Worm (Caenorhabditis elegans) whole organism, early embryonic: ENCODE results near the gene F56A8.3.

Source experiments
- B0310.2 ChIP-seq: sonication (generic microtip); optimal IDR thresholded peaks from 2 replicates; lab custom pipeline; 2016; ENCODE audit warnings: mild to moderate bottlenecking, missing genetic modification characterization, missing compliant biosample characterization
- F13C5.2 ChIP-seq: sonication (generic microtip); optimal IDR thresholded peaks from 2 replicates; lab custom pipeline; 2017; ENCODE audit warnings: mild to moderate bottlenecking, missing genetic modification characterization, inconsistent platforms, missing compliant biosample characterization
- aly-1 ChIP-seq: sonication (generic microtip); optimal IDR thresholded peaks from 2 replicates; lab custom pipeline; 2016; ENCODE audit warnings: missing genetic modification characterization, missing compliant biosample characterization
- ama-1 ChIP-seq: fragments of 150-350 bp; optimal IDR thresholded peaks from 2 replicates; lab custom pipeline; 2014
- ceh-13 ChIP-seq: fragments of 200-800 bp; sonication (Bioruptor generic); optimal IDR thresholded peaks from 2 replicates; lab custom pipeline; 2018; ENCODE audit warnings: mild to moderate bottlenecking, missing genetic modification characterization, missing compliant biosample characterization
- ceh-36 ChIP-seq: sonication (generic microtip); optimal IDR thresholded peaks from 2 replicates; lab custom pipeline; 2016; ENCODE audit warnings: missing genetic modification characterization, inconsistent platforms, missing compliant biosample characterization
- ets-7 ChIP-seq: sonication (generic microtip); optimal IDR thresholded peaks from 2 replicates; lab custom pipeline; 2016; ENCODE audit warnings: missing genotype, missing genetic modification characterization, missing compliant biosample characterization
- flt-1 ChIP-seq: fragments of 200-800 bp; sonication (Bioruptor generic); IDR thresholded peaks from 2 replicates; pipeline ENCODE4 v1.3.6; 2022; ENCODE audit warnings: missing genetic modification characterization, missing compliant biosample characterization
- hmbx-1 ChIP-seq: sonication (generic microtip); optimal IDR thresholded peaks from 2 replicates; lab custom pipeline; 2016; ENCODE audit warnings: mild to moderate bottlenecking, missing genetic modification characterization, missing compliant biosample characterization
- hmg-4 ChIP-seq: fragments of 200-800 bp; sonication (Bioruptor generic); optimal IDR thresholded peaks from 2 replicates; lab custom pipeline; 2018; ENCODE audit warnings: mild to moderate bottlenecking, missing genetic modification characterization, missing compliant biosample characterization
- hnd-1 ChIP-seq: sonication (generic microtip); optimal IDR thresholded peaks from 2 replicates; lab custom pipeline; 2016; ENCODE audit warnings: missing genetic modification characterization, missing compliant biosample characterization
- pes-1 ChIP-seq: fragments of 200-800 bp; sonication (Bioruptor generic); IDR thresholded peaks from 2 replicates; pipeline ENCODE4 v1.3.6; 2022; ENCODE audit warnings: missing genetic modification reagents, missing genetic modification characterization, missing compliant biosample characterization
- scrt-1 ChIP-seq: fragments of 200-800 bp; sonication (Bioruptor generic); IDR thresholded peaks from 2 replicates; pipeline ENCODE4 v1.3.6; 2022; ENCODE audit warnings: missing genetic modification characterization, missing compliant biosample characterization
- sea-1 ChIP-seq: fragments of 200-800 bp; sonication (Bioruptor generic); conservative IDR thresholded peaks from 2 replicates; pipeline ENCODE4 v1.3.6; 2022; ENCODE audit warnings: missing genetic modification characterization, missing compliant biosample characterization
- tbx-11 ChIP-seq: fragments of 200-800 bp; sonication (Bioruptor generic); IDR thresholded peaks from 2 replicates; pipeline ENCODE4 v1.3.6; 2022; ENCODE audit warnings: missing genetic modification characterization, missing compliant biosample characterization
- tbx-37 ChIP-seq: fragments of 200-800 bp; sonication (Bioruptor generic); conservative IDR thresholded peaks from 2 replicates; pipeline ENCODE4 v1.3.6; 2022; ENCODE audit warnings: missing genetic modification reagents, missing genetic modification characterization, missing compliant biosample characterization
- tra-4 ChIP-seq: sonication (generic microtip); optimal IDR thresholded peaks from 2 replicates; lab custom pipeline; 2017; ENCODE audit warnings: missing genetic modification characterization, missing compliant biosample characterization

Gene F56A8.3

DNA sequence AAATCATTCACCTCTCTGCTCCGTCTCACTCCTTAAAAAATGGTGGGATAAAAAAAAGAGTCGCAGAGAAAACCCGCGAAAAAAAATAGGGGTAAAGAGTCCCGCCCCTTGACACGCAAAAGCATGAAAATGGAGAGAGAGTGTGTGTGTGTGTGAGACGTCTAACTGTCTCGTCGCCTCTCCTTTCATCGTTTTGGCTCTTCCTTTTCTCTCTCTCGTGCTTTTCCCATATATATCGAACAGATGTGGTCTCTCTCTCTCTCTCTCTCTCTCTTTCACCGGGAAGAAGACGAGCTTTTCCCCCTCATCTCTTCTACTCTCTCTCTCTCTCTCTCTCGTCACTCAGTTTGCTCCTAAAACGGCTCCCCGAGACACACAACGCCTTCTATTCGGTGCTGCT is 19.1 kb downstream of the F56A8.3 start:
- TF ChIP-seq hmg-4 (GFP tag; lab: Kevin White, UChicago) (peak; percentile 42), tra-4 (tag; lab: Kevin White, UChicago) (no peak)

DNA sequence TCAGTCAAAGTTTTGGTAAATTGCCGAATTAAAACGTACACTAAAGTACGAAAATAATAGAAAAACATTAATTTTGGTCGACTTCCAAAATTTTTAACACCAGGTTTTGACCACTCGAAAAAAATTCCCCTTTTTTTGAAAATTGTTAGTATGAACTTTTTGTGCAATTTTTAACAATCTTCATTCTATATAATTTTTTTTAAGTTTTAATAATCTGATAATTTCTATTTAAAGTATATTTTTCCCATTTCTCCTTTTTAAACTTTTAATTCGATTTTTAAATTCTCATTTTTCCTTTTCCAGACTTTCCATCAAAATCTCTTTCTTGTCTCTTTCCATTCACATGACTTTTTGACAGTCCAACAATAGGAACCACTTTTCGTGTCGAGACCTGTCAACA is 20.3 kb downstream of the F56A8.3 start, which contains the start of gene unc-64:
Gene unc-64, plus strand, starts transcription at position 301 of the 400 bp plus-strand sequence.
- TF ChIP-seq B0310.2 (tag; lab: Kevin White, UChicago) (no peak), ceh-36 (tag; lab: Kevin White, UChicago) (no peak)

DNA sequence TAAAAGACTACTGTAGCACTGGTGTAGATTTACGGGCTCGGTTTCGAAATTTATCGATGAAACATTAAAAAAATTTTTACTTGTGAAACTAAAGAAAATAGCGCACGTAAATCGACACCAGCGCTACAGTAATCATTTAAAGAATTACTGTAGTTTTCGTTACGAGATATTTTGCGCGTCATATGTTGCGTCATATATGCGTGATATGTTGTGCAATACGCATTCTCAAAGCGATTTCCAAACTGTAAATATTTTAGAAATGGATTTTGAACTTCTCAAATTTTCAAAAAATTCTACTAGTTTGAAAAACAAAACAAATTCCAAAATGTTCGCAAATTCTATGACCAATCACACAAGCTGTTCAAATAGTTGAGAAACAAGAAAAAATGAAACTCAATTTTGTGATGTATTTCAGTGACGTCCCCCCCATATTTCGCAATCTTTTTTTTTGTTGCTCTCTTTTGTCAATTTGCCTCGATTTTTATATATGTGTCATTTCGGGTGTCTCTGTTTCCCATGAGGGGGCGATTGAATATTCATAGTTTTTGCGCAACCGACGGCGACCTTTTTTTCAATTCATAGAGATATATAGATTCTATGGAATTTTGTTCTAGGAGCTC is 21.3 kb downstream of the F56A8.3 start:
- TF ChIP-seq ets-7 (tag; lab: Kevin White, UChicago), result no peak
- no peak for TF ChIP-seq tbx-11 (GFP tag; lab: Robert Waterston, UW)
- TF ChIP-seq ceh-36 (tag; lab: Kevin White, UChicago), result no peak
- TF ChIP-seq scrt-1 (GFP tag; lab: Robert Waterston, UW), result no peak
- TF ChIP-seq pes-1 (GFP tag; lab: Robert Waterston, UW), result no peak

DNA sequence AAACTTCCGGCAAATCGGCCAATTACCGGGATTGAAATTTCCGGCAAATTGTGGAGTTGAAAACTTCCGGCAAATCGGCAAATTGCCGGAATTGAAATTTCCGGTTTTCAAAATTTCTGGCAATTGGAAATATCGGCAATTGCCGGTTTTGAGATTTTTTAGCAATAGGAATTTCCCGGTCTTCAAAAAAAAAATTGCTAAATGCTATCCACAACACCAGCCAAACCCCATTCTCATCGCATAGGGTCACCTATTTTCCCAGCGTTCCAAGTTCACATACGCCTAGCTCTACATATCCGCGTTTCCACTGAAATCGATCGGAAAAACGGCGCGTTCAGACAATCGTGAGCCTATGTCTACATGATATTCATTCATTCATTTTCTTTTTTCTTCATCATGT is 28.7 kb downstream of the F56A8.3 start, which contains the start of gene F56A8.8:
Gene F56A8.8, plus strand, starts transcription at position 301 of the 400 bp plus-strand sequence.
- TF ChIP-seq sea-1 (GFP tag; lab: Robert Waterston, UW) (no peak), pes-1 (GFP tag; lab: Robert Waterston, UW) (no peak), scrt-1 (GFP tag; lab: Robert Waterston, UW) (no peak), ceh-13 (GFP tag; lab: Kevin White, UChicago) (no peak), tbx-11 (GFP tag; lab: Robert Waterston, UW) (no peak), aly-1 (tag; lab: Kevin White, UChicago) (no peak), ceh-36 (tag; lab: Kevin White, UChicago) (no peak), flt-1 (GFP tag; lab: Robert Waterston, UW) (no peak), tra-4 (tag; lab: Kevin White, UChicago) (no peak), hmg-4 (GFP tag; lab: Kevin White, UChicago) (no peak)

DNA sequence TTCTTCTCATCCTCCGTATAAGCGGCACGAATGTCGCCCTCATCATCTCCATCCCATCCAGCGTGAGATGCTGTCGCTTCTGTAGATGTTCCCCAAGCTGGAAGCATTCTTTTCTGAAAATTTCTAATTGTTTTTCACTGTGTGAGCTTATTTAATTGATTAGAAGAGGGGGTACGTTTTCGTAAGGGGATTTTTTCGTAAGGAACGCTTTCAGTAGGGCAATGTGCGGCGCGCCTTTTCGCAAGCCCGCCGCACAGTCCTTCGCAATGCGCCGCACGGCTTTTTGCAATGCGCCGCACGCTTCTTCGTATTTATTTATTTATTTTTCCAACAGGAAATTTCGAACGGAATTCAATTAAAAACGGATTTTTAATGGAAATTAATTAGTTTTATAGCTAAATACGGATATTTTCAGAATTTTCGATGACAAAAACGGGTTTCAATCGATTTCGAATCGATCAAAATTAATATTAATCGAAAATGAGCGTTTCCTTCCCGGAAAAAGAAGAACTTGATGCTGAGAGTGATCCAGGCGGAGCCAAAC is 36.4 kb downstream of the F56A8.3 start, which contains the start of gene set-25:
Gene set-25, minus strand, starts transcription at position 120 of the 544 bp plus-strand sequence.
- TF ChIP-seq pes-1 (GFP tag; lab: Robert Waterston, UW) (peak; percentile 80), tbx-11 (GFP tag; lab: Robert Waterston, UW) (peak; percentile 51; the same call in 1 of the 2 replicates), sea-1 (GFP tag; lab: Robert Waterston, UW) (peak; percentile 53; the same call in 1 of the 2 replicates), ceh-13 (GFP tag; lab: Kevin White, UChicago) (peak; percentile 14), scrt-1 (GFP tag; lab: Robert Waterston, UW) (peak; percentile 47; the same call in 1 of the 2 replicates)

DNA sequence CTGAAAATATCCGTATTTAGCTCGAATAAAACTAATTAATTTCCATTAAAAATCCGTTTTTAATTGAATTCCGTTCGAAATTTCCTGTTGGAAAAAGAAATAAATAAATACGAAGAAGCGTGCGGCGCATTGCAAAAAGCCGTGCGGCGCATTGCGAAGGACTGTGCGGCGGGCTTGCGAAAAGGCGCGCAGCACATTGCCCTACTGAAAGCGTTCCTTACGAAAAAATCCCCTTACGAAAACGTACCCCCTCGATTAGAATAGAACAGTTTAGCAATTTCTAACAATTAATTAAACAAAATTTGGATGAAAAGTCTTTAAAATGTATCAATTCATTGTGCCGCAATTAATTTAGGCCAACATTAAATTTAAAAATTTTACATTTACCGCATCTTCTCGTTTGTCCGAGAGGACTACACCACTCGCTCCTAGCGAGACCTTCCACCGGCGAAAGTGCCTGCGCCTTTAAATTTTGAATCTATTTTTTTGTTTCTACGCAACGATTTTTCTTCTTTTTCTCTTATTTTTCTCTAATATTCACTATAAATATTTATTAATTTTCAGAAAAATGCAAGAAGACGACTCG is 39.7 kb downstream of the F56A8.3 start, which contains the start of gene npp-18:
Gene npp-18, plus strand, starts transcription at position 565 of the 586 bp plus-strand sequence.
- TF ChIP-seq sea-1 (GFP tag; lab: Robert Waterston, UW), result peak; percentile 87
- peak; percentile 83 for TF ChIP-seq pes-1 (GFP tag; lab: Robert Waterston, UW)
- TF ChIP-seq tbx-37 (GFP tag; lab: Robert Waterston, UW), result peak; percentile 75; the same call in 1 of the 2 replicates
- peak; percentile 83 for TF ChIP-seq tbx-11 (GFP tag; lab: Robert Waterston, UW)
- peak; percentile 73 for TF ChIP-seq flt-1 (GFP tag; lab: Robert Waterston, UW)
- TF ChIP-seq scrt-1 (GFP tag; lab: Robert Waterston, UW), result peak; percentile 84

DNA sequence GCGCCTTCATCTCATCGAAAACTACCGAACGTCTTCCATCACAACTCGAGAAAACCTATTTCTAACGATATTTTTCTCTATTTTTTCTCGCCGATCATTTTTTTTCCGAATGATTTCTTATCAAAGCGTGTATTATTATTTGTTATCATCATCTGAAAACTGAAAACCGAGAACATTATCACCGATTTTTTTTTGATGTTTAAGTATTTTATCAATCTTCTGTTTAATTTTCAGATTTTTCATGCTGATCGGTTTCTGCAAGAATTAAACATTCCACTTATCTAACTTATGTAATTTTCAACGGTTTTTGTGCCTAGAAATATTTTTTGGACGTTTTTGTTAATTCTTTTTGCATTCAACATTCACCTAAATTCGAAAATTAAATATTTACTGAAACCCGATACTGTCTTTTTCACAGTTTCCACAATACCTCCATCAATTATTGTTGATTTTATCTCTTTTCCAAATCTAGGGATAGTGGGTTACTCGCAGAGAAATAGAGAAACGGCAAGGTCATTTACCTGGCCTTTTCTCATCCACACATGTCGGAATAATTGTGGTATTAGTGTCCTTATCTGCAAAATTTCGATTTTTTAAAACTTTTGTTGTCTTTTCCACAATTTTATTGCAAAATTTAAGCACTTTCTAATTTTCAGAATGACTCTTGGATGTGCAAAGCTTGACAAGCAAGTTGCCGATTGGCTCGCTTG is 42.2 kb downstream of the F56A8.3 start, which contains the start of gene pgm-2:
Gene pgm-2, plus strand, starts transcription at position 657 of the 710 bp plus-strand sequence.
- TF ChIP-seq ceh-13 (GFP tag; lab: Kevin White, UChicago), result no peak
- no peak for TF ChIP-seq hnd-1 (tag; lab: Kevin White, UChicago)
- TF ChIP-seq ama-1, result peak; percentile 32
- TF ChIP-seq ceh-36 (tag; lab: Kevin White, UChicago), result no peak
- peak; percentile 12 for TF ChIP-seq aly-1 (tag; lab: Kevin White, UChicago)
- TF ChIP-seq tra-4 (tag; lab: Kevin White, UChicago), result peak; percentile 46
- TF ChIP-seq F13C5.2, result no peak
- no peak for TF ChIP-seq hmbx-1 (tag; lab: Kevin White, UChicago)
- TF ChIP-seq sea-1 (GFP tag; lab: Robert Waterston, UW), result no peak

DNA sequence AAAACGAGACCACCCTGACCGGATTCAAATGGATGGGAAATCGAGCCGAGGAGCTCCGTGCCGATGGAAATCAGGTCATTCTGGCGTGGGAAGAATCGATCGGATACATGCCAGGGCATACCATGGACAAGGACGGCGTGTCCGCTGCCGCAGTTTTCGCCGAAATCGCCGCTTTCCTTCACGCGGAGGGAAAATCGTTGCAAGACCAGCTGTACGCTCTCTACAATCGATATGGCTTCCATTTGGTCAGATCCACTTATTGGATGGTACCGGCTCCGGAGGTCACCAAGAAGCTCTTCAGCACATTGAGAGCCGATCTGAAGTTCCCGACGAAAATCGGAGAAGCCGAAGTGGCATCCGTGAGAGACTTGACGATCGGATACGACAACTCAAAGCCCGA is 45.3 kb downstream of the F56A8.3 start:
- TF ChIP-seq ceh-13 (GFP tag; lab: Kevin White, UChicago) (no peak), ets-7 (tag; lab: Kevin White, UChicago) (no peak), pes-1 (GFP tag; lab: Robert Waterston, UW) (no peak), F13C5.2 (no peak), scrt-1 (GFP tag; lab: Robert Waterston, UW) (no peak), B0310.2 (tag; lab: Kevin White, UChicago) (no peak), tbx-11 (GFP tag; lab: Robert Waterston, UW) (no peak), tbx-37 (GFP tag; lab: Robert Waterston, UW) (no peak), sea-1 (GFP tag; lab: Robert Waterston, UW) (no peak), hnd-1 (tag; lab: Kevin White, UChicago) (no peak), flt-1 (GFP tag; lab: Robert Waterston, UW) (no peak)
